Fruit fly (Drosophila melanogaster) whole organism, embryonic: Measurements from ENCODE around the gene sni.
A peak's percentile ranks its signal among the peaks of the same experiment; 100 is the strongest.

ENCODE experiments used
- Atf6 ChIP-seq: fragments of 200-800 bp; sonication (Bioruptor generic); IDR thresholded peaks from 2 replicates; pipeline ENCODE4 v1.3.6; 2022; ENCODE audit warnings: missing biosample characterization, missing genetic modification characterization
- BEAF-32 ChIP-seq: fragments of 200-800 bp; sonication (Bioruptor generic); optimal IDR thresholded peaks from 3 replicates; lab custom pipeline; 2017; ENCODE audit warnings: missing biosample characterization, missing genetic modification characterization, mild to moderate bottlenecking, moderate library complexity, missing genetic modification reagents
- Bgb ChIP-seq: fragments of 200-800 bp; sonication (Bioruptor generic); IDR thresholded peaks from 2 replicates; pipeline ENCODE4 v1.3.6; 2022; ENCODE audit warnings: missing biosample characterization, missing genetic modification characterization; ENCODE audit not compliant: partially characterized antibody
- Blimp-1 ChIP-seq: fragments of 200-800 bp; sonication (Bioruptor generic); optimal IDR thresholded peaks from 3 replicates; lab custom pipeline; 2018; ENCODE audit warnings: missing biosample characterization, missing genetic modification characterization, mild to moderate bottlenecking, moderate library complexity, missing genetic modification reagents
- CG10462 ChIP-seq: fragments of 200-800 bp; sonication (Bioruptor generic); optimal IDR thresholded peaks from 2 replicates; lab custom pipeline; 2016; ENCODE audit warnings: missing biosample characterization, missing genetic modification characterization
- CG12071 ChIP-seq: fragments of 200-800 bp; sonication (Bioruptor generic); optimal IDR thresholded peaks from 3 replicates; lab custom pipeline; 2018; ENCODE audit warnings: missing biosample characterization, mild to moderate bottlenecking, missing genetic modification characterization
- CG12299 ChIP-seq: fragments of 200-800 bp; sonication (Bioruptor generic); optimal IDR thresholded peaks from 2 replicates; lab custom pipeline; 2018; ENCODE audit warnings: missing biosample characterization, mild to moderate bottlenecking, missing genetic modification characterization
- CG1233 ChIP-seq: fragments of 200-800 bp; sonication (Bioruptor generic); optimal IDR thresholded peaks from 4 replicates; lab custom pipeline; 2018; ENCODE audit warnings: missing biosample characterization, mild to moderate bottlenecking, missing genetic modification characterization
- CG13624 ChIP-seq: fragments of 200-800 bp; sonication (Bioruptor generic); optimal IDR thresholded peaks from 2 replicates; lab custom pipeline; 2016; ENCODE audit warnings: missing biosample characterization, missing genetic modification characterization
- CG14441 ChIP-seq: fragments of 200-800 bp; sonication (Bioruptor generic); IDR thresholded peaks from 2 replicates; pipeline ENCODE4 v1.3.6; 2022; ENCODE audit warnings: missing biosample characterization, missing genetic modification characterization
- CG15479 ChIP-seq: fragments of 200-800 bp; sonication (Bioruptor generic); optimal IDR thresholded peaks from 3 replicates; lab custom pipeline; 2019; ENCODE audit warnings: missing biosample characterization, mild to moderate bottlenecking, missing genetic modification characterization, moderate library complexity
- CG15601 ChIP-seq: fragments of 200-800 bp; sonication (Bioruptor generic); optimal IDR thresholded peaks from 3 replicates; lab custom pipeline; 2019; ENCODE audit warnings: missing biosample characterization, mild to moderate bottlenecking, missing genetic modification characterization, moderate library complexity
- CG18262 ChIP-seq: fragments of 200-800 bp; optimal IDR thresholded peaks from 3 replicates; lab custom pipeline; 2019; ENCODE audit warnings: missing biosample characterization, mild to moderate bottlenecking, missing genetic modification characterization, moderate library complexity
- CG30431 ChIP-seq: fragments of 200-800 bp; sonication (Bioruptor generic); optimal IDR thresholded peaks from 2 replicates; lab custom pipeline; 2017; ENCODE audit warnings: missing biosample characterization, missing genetic modification characterization
- CG31388 ChIP-seq: fragments of 200-800 bp; sonication (Bioruptor generic); optimal IDR thresholded peaks from 2 replicates; lab custom pipeline; 2016; ENCODE audit warnings: missing biosample characterization, missing genetic modification characterization
- CG32767 ChIP-seq: fragments of 200-800 bp; sonication (Bioruptor generic); IDR thresholded peaks from 2 replicates; pipeline ENCODE4 v1.3.6; 2022; ENCODE audit warnings: missing biosample characterization, missing genetic modification characterization
- CG4424 ChIP-seq: fragments of 200-800 bp; sonication (Bioruptor generic); optimal IDR thresholded peaks from 3 replicates; lab custom pipeline; 2016; ENCODE audit warnings: missing biosample characterization, missing genetic modification characterization
- CG6813 ChIP-seq: fragments of 200-800 bp; sonication (Bioruptor generic); optimal IDR thresholded peaks from 2 replicates; lab custom pipeline; 2017; ENCODE audit warnings: missing biosample characterization, missing genetic modification characterization, mild to moderate bottlenecking, moderate library complexity, missing genetic modification reagents
- CG7928 ChIP-seq: fragments of 200-800 bp; sonication (Bioruptor generic); optimal IDR thresholded peaks from 2 replicates; lab custom pipeline; 2017; ENCODE audit warnings: missing biosample characterization, mild to moderate bottlenecking, missing genetic modification characterization
- CG9215 ChIP-seq: fragments of 200-800 bp; sonication (Bioruptor generic); IDR thresholded peaks from 2 replicates; pipeline ENCODE4 v1.3.6; 2022; ENCODE audit warnings: missing biosample characterization, missing genetic modification characterization
- Dip3 ChIP-seq: fragments of 200-800 bp; sonication (Bioruptor generic); optimal IDR thresholded peaks from 3 replicates; lab custom pipeline; 2016; ENCODE audit warnings: missing biosample characterization, missing genetic modification characterization
- GATAe ChIP-seq: fragments of 200-800 bp; sonication (Bioruptor generic); conservative IDR thresholded peaks from 2 replicates; pipeline ENCODE4 v1.3.6; 2022; ENCODE audit warnings: missing biosample characterization, missing genetic modification characterization
- Lim3 ChIP-seq: fragments of 200-800 bp; sonication (Bioruptor generic); IDR thresholded peaks from 2 replicates; pipeline ENCODE4 v1.3.6; 2022; ENCODE audit warnings: missing biosample characterization, missing genetic modification characterization
- MBD-R2 ChIP-seq: fragments of 200-800 bp; sonication (Bioruptor generic); IDR thresholded peaks from 2 replicates; pipeline ENCODE4 v1.3.6; 2022; ENCODE audit warnings: missing biosample characterization, missing genetic modification characterization
- Med ChIP-seq: fragments of 200-800 bp; sonication (Bioruptor generic); peaks from one replicate; lab custom pipeline; 2016; ENCODE audit warnings: missing biosample characterization, missing genetic modification characterization, mild to moderate bottlenecking, inconsistent platforms, moderate library complexity
- Meics ChIP-seq: fragments of 200-800 bp; sonication (Bioruptor generic); optimal IDR thresholded peaks from 2 replicates; lab custom pipeline; 2017; ENCODE audit warnings: missing biosample characterization, mild to moderate bottlenecking, missing genetic modification characterization
- NK7.1 ChIP-seq: fragments of 200-800 bp; sonication (Bioruptor generic); optimal IDR thresholded peaks from 3 replicates; lab custom pipeline; 2016; ENCODE audit warnings: missing biosample characterization, missing genetic modification characterization
- Rx ChIP-seq: fragments of 200-800 bp; sonication (Bioruptor generic); IDR thresholded peaks from 2 replicates; pipeline ENCODE4 v1.3.6; 2022; ENCODE audit warnings: missing biosample characterization, missing genetic modification characterization
- Usf ChIP-seq: fragments of 200-800 bp; sonication (Bioruptor generic); optimal IDR thresholded peaks from 2 replicates; lab custom pipeline; 2017; ENCODE audit warnings: missing genotype, missing biosample characterization, missing genetic modification characterization
- ac ChIP-seq: fragments of 200-800 bp; sonication (Bioruptor generic); optimal IDR thresholded peaks from 3 replicates; lab custom pipeline; 2017; ENCODE audit warnings: missing biosample characterization, mild to moderate bottlenecking, missing genetic modification characterization
- az2 ChIP-seq: fragments of 200-800 bp; sonication (Bioruptor generic); optimal IDR thresholded peaks from 3 replicates; lab custom pipeline; 2016; ENCODE audit warnings: missing biosample characterization, missing genetic modification characterization
- bsh ChIP-seq, 2 experiments: fragments of 200-800 bp; sonication (Bioruptor generic); optimal IDR thresholded peaks; 2 replicates each; lab custom pipeline; 2017 to 2018; ENCODE audit warnings: mild to moderate bottlenecking in 2 of 2, missing biosample characterization in 2 of 2, missing genetic modification characterization in 2 of 2, moderate library complexity in 1 of 2
- cad ChIP-seq: fragments of >200 bp; optimal IDR thresholded peaks from 2 replicates; lab custom pipeline; 2017; ENCODE audit warnings: missing biosample characterization, missing genetic modification characterization
- cas ChIP-seq: fragments of 200-800 bp; sonication (Bioruptor generic); IDR thresholded peaks from 2 replicates; pipeline ENCODE4 v1.3.6; 2022; ENCODE audit warnings: missing biosample characterization, missing genetic modification characterization
- crc ChIP-seq: fragments of 200-800 bp; sonication (Bioruptor generic); optimal IDR thresholded peaks from 2 replicates; lab custom pipeline; 2016; ENCODE audit warnings: missing biosample characterization, missing genetic modification characterization
- dmrt11E ChIP-seq: fragments of 200-800 bp; sonication (Bioruptor generic); optimal IDR thresholded peaks from 3 replicates; lab custom pipeline; 2018; ENCODE audit warnings: missing biosample characterization, mild to moderate bottlenecking, missing genetic modification characterization, moderate library complexity
- dysf ChIP-seq: fragments of 200-800 bp; sonication (Bioruptor generic); IDR thresholded peaks from 3 replicates; pipeline ENCODE4 v1.3.6; 2022; ENCODE audit warnings: missing biosample characterization, missing genetic modification characterization
- ewg ChIP-seq: fragments of 200-800 bp; sonication (Bioruptor generic); optimal IDR thresholded peaks from 3 replicates; lab custom pipeline; 2017; ENCODE audit warnings: mild to moderate bottlenecking, missing biosample characterization, missing genetic modification reagents, missing genetic modification characterization
- gem ChIP-seq: fragments of 200-800 bp; sonication (Bioruptor generic); optimal IDR thresholded peaks from 2 replicates; lab custom pipeline; 2019; ENCODE audit warnings: missing biosample characterization, mild to moderate bottlenecking, missing genetic modification characterization, moderate library complexity
- gro ChIP-seq: fragments of 200-800 bp; sonication (Bioruptor generic); optimal IDR thresholded peaks from 2 replicates; lab custom pipeline; 2016; ENCODE audit warnings: missing biosample characterization, missing genetic modification characterization
- kay ChIP-seq: fragments of 200-800 bp; sonication (Bioruptor generic); optimal IDR thresholded peaks from 2 replicates; lab custom pipeline; 2016; ENCODE audit warnings: missing biosample characterization, missing genetic modification characterization
- kni ChIP-seq: fragments of 200-800 bp; sonication (Bioruptor generic); optimal IDR thresholded peaks from 3 replicates; lab custom pipeline; 2017; ENCODE audit warnings: mild to moderate bottlenecking, missing biosample characterization, missing genetic modification reagents, missing genetic modification characterization
- lilli ChIP-seq: fragments of 200-800 bp; sonication (Bioruptor generic); optimal IDR thresholded peaks from 3 replicates; lab custom pipeline; 2016; ENCODE audit warnings: missing biosample characterization, missing genetic modification characterization
- lola ChIP-seq, 3 experiments: fragments of >200 bp in 2 of 3; fragments of 200-800 bp in 1 of 3; sonication (Bioruptor generic) in 1 of 3; optimal IDR thresholded peaks; 2 replicates each; lab custom pipeline; 2017 to 2019; ENCODE audit warnings: missing biosample characterization in 3 of 3, missing genetic modification characterization in 3 of 3, mild to moderate bottlenecking in 1 of 3, moderate library complexity in 1 of 3
- onecut ChIP-seq: fragments of 200-800 bp; sonication (Bioruptor generic); IDR thresholded peaks from 2 replicates; pipeline ENCODE4 v1.3.6; 2022; ENCODE audit warnings: missing biosample characterization, missing genetic modification characterization
- pho ChIP-seq: fragments of 200-800 bp; sonication (Bioruptor generic); optimal IDR thresholded peaks from 2 replicates; lab custom pipeline; 2016; ENCODE audit warnings: missing biosample characterization, missing genetic modification characterization
- pzg ChIP-seq: fragments of 200-800 bp; sonication (Bioruptor generic); optimal IDR thresholded peaks from 3 replicates; lab custom pipeline; 2018; ENCODE audit warnings: missing biosample characterization, mild to moderate bottlenecking, missing genetic modification characterization, moderate library complexity
- run ChIP-seq: fragments of 200-800 bp; sonication (Bioruptor generic); optimal IDR thresholded peaks from 3 replicates; lab custom pipeline; 2018; ENCODE audit warnings: missing biosample characterization, mild to moderate bottlenecking, missing genetic modification characterization
- ssp ChIP-seq: fragments of 200-800 bp; sonication (Bioruptor generic); IDR thresholded peaks from 2 replicates; pipeline ENCODE4 v1.3.6; 2022; ENCODE audit warnings: missing biosample characterization, missing genetic modification characterization
- sug ChIP-seq: fragments of 200-800 bp; optimal IDR thresholded peaks from 2 replicates; lab custom pipeline; 2019; ENCODE audit warnings: missing biosample characterization, mild to moderate bottlenecking, missing genetic modification characterization, moderate library complexity
- toy ChIP-seq: fragments of 200-800 bp; sonication (Bioruptor generic); IDR thresholded peaks from 2 replicates; pipeline ENCODE4 v1.3.6; 2022; ENCODE audit warnings: missing biosample characterization, missing genetic modification characterization
- usp ChIP-seq: fragments of >200 bp; optimal IDR thresholded peaks from 2 replicates; lab custom pipeline; 2017; ENCODE audit warnings: missing biosample characterization, missing genetic modification characterization

The sni gene

DNA sequence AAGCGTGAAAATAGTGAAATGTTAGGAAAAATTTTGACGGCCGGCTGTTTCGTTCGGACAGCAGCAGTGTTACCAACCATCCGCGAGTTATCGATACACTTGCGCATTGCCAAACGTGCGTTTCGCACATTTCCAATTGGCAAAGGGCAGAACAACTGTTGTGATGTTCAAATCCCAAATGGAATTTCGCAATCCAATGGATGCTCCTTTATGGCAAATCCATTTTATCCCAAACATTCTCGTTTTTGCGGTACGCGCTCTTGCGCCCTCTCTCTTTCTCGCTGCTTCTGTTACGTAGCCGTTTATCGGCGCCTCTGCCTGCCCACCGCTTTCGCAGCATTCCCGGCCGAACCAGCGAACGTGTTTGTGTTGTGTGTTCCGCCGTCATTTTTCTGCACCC lies 565 bp downstream of the sni start (continued):
- TF ChIP-seq crc (GFP tag; lab: Kevin White, UChicago) (no peak), ac (no peak), pho (no peak), NK7.1 (GFP tag; lab: Kevin White, UChicago) (no peak), Blimp-1 (GFP tag; lab: Kevin White, UChicago) (no peak), CG1233 (no peak), MBD-R2 (GFP tag; lab: Robert Waterston, UW) (peak; percentile 52; the same call in 1 of the 2 replicates), CG4424 (GFP tag; lab: Kevin White, UChicago) (no peak), CG10462 (GFP tag; lab: Kevin White, UChicago) (no peak), Usf (no peak), lola (GFP tag; optimal IDR thresholded peaks at IDR 0.05; lab: Kevin White, UChicago) (no peak), CG15601 (no peak), GATAe (GFP tag; lab: Robert Waterston, UW) (no peak), dysf (no peak), CG32767 (GFP tag; lab: Robert Waterston, UW) (no peak), CG13624 (GFP tag; lab: Kevin White, UChicago) (no peak), ssp (no peak), cas (GFP tag; lab: Robert Waterston, UW) (no peak), Bgb (GFP tag; lab: Robert Waterston, UW) (peak; percentile 20; the same call in 1 of the 2 replicates), usp (GFP tag; lab: Kevin White, UChicago) (no peak), pzg (GFP tag; lab: Kevin White, UChicago) (peak; percentile 42), dmrt11E (no peak), Dip3 (GFP tag; lab: Kevin White, UChicago) (no peak), Lim3 (GFP tag; lab: Robert Waterston, UW) (no peak), Med (GFP tag; lab: Kevin White, UChicago) (peak; percentile 65), CG14441 (GFP tag; lab: Robert Waterston, UW) (no peak), Rx (GFP tag; lab: Robert Waterston, UW) (no peak), CG15479 (GFP tag; lab: Kevin White, UChicago) (peak; percentile 59), run (tag; lab: Kevin White, UChicago) (no peak), az2 (GFP tag; lab: Kevin White, UChicago) (no peak), kay (GFP tag; lab: Kevin White, UChicago) (no peak), kni (no peak), cad (GFP tag; lab: Kevin White, UChicago) (no peak), CG18262 (tag; lab: Kevin White, UChicago) (no peak), toy (GFP tag; lab: Robert Waterston, UW) (no peak), BEAF-32 (GFP tag; lab: Kevin White, UChicago) (peak; percentile 30), CG7928 (no peak), gro (GFP tag; lab: Kevin White, UChicago) (no peak), CG30431 (GFP tag; lab: Kevin White, UChicago) (no peak), onecut (GFP tag; lab: Robert Waterston, UW) (no peak), gem (tag; lab: Kevin White, UChicago) (no peak), sug (tag; lab: Kevin White, UChicago) (peak; percentile 24), Meics (no peak), CG9215 (no peak), CG12071 (GFP tag; lab: Kevin White, UChicago) (no peak), CG12299 (tag; lab: Kevin White, UChicago) (no peak), CG31388 (GFP tag; lab: Kevin White, UChicago) (no peak), bsh (GFP tag; optimal IDR thresholded peaks at IDR 0.05; lab: Kevin White, UChicago) (no peak), ewg (GFP tag; lab: Kevin White, UChicago) (peak; percentile 8), Atf6 (GFP tag; lab: Robert Waterston, UW) (no peak), CG6813 (GFP tag; lab: Kevin White, UChicago) (no peak), lilli (GFP tag; lab: Kevin White, UChicago) (no peak)
